Fruit fly (Drosophila melanogaster): ENCODE results near the gene CG15764.

dm6 chrX:5901628-5902213, 32.8 kb downstream of the CG15764 start:
- no peak for TF ChIP-seq CG8478 (optimal IDR thresholded peaks at IDR 0.05)
- TF ChIP-seq CTCF (optimal IDR thresholded peaks at IDR 0.05), result no peak
